Fruit fly (Drosophila melanogaster) whole organism: ENCODE results near the gene CG15539.

Experiments used
- CG8478 ChIP-seq: fragments of >200 bp; optimal IDR thresholded peaks from 2 replicates; lab custom pipeline; 2018; ENCODE audit warnings: inconsistent platforms
- Dll ChIP-seq: fragments of >200 bp; optimal IDR thresholded peaks from 2 replicates; lab custom pipeline; 2017
- EcR ChIP-seq, 2 experiments: fragments of >200 bp; optimal IDR thresholded peaks; 2 replicates each; lab custom pipeline; 2017; ENCODE audit warnings: missing biosample characterization in 2 of 2, missing genetic modification characterization in 2 of 2, missing genetic modification reagents in 2 of 2
- psq ChIP-seq: fragments of >200 bp; optimal IDR thresholded peaks from 2 replicates; lab custom pipeline; 2017
- usp ChIP-seq: fragments of >200 bp; optimal IDR thresholded peaks from 2 replicates; lab custom pipeline; 2017; ENCODE audit warnings: missing biosample characterization, missing genetic modification characterization, mixed read lengths

DNA sequence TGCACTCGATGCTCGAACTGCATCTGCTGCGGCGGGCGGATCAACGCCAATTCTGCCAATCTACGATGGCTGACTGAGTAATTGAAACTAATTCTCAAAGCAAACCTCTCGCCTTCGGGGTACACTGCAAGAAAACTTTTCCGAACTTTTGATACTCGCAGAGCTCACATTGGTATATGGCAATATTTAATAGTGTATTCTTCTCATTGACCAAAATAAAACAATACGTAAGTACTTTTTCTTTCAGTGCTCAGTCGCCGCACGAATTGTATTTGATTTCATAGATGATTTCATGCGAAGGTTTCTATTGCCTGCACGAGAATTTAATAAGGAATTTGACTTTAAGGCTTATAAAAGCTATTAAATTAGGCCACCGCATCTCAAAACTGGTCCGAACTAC, 19.8 kb downstream of the CG15539 start:
- no peak for TF ChIP-seq psq
- TF ChIP-seq usp (GFP tag; lab: Kevin White, UChicago): no peak
- TF ChIP-seq EcR (GFP tag; optimal IDR thresholded peaks at IDR 0.05; lab: Kevin White, UChicago): no peak
- no peak for TF ChIP-seq CG8478 (lab: Kevin White, UChicago)
- no peak for TF ChIP-seq Dll (lab: Kevin White, UChicago)
